Fruit fly (Drosophila melanogaster) whole organism, embryonic: ENCODE data around the gene CG4653.

ENCODE experiments used
- Adf1 ChIP-seq: fragments of 200-800 bp; sonication (Bioruptor generic); IDR thresholded peaks from 2 replicates; pipeline ENCODE4 v1.3.6; 2022; ENCODE audit warnings: missing biosample characterization, missing genetic modification characterization
- Atf-2 ChIP-seq: fragments of 200-800 bp; sonication (Bioruptor generic); optimal IDR thresholded peaks from 2 replicates; lab custom pipeline; 2016; ENCODE audit warnings: missing biosample characterization, missing genetic modification characterization
- BEAF-32 ChIP-seq: fragments of 200-800 bp; sonication (Bioruptor generic); optimal IDR thresholded peaks from 3 replicates; lab custom pipeline; 2017; ENCODE audit warnings: missing biosample characterization, missing genetic modification characterization, mild to moderate bottlenecking, moderate library complexity, missing genetic modification reagents
- CG10565 ChIP-seq: fragments of 200-800 bp; sonication (Bioruptor generic); optimal IDR thresholded peaks from 3 replicates; lab custom pipeline; 2016; ENCODE audit warnings: missing biosample characterization, mild to moderate bottlenecking, missing genetic modification characterization
- CG11696 ChIP-seq: fragments of 200-800 bp; sonication (Bioruptor generic); IDR thresholded peaks from 2 replicates; pipeline ENCODE4 v1.3.6; 2022; ENCODE audit warnings: missing biosample characterization, missing genetic modification characterization
- CG12155 ChIP-seq: fragments of 200-800 bp; sonication (Bioruptor generic); optimal IDR thresholded peaks from 3 replicates; lab custom pipeline; 2016; ENCODE audit warnings: missing biosample characterization, missing genetic modification characterization
- CG12391 ChIP-seq: fragments of 200-800 bp; sonication (Bioruptor generic); optimal IDR thresholded peaks from 3 replicates; lab custom pipeline; 2018; ENCODE audit warnings: missing biosample characterization, mild to moderate bottlenecking, missing genetic modification characterization, moderate library complexity
- CG16813 ChIP-seq: fragments of 200-800 bp; sonication (Bioruptor generic); IDR thresholded peaks from 3 replicates; pipeline ENCODE4 v1.3.6; 2022; ENCODE audit warnings: missing biosample characterization, missing genetic modification characterization; ENCODE audit not compliant: partially characterized antibody
- CG17361 ChIP-seq: fragments of 200-800 bp; sonication (Bioruptor generic); IDR thresholded peaks from 3 replicates; pipeline ENCODE4 v1.3.6; 2022; ENCODE audit warnings: missing biosample characterization, missing genetic modification characterization
- CG17829 ChIP-seq: fragments of 200-800 bp; optimal IDR thresholded peaks from 2 replicates; lab custom pipeline; 2019; ENCODE audit warnings: missing biosample characterization, mild to moderate bottlenecking, missing genetic modification characterization, moderate library complexity
- CG30431 ChIP-seq: fragments of 200-800 bp; sonication (Bioruptor generic); optimal IDR thresholded peaks from 2 replicates; lab custom pipeline; 2017; ENCODE audit warnings: missing biosample characterization, missing genetic modification characterization
- CG34422 ChIP-seq: fragments of 200-800 bp; sonication (Bioruptor generic); IDR thresholded peaks from 3 replicates; pipeline ENCODE4 v1.3.6; 2022; ENCODE audit warnings: missing biosample characterization, missing genetic modification characterization
- CG42726 ChIP-seq: fragments of 200-800 bp; sonication (Bioruptor generic); IDR thresholded peaks from 2 replicates; pipeline ENCODE4 v1.3.6; 2022; ENCODE audit warnings: missing biosample characterization, missing genetic modification characterization; ENCODE audit not compliant: partially characterized antibody
- CG5245 ChIP-seq: fragments of 200-800 bp; sonication (Bioruptor generic); optimal IDR thresholded peaks from 3 replicates; lab custom pipeline; 2016; ENCODE audit warnings: missing biosample characterization, missing genetic modification characterization
- CG7745 ChIP-seq: fragments of 200-800 bp; sonication (Bioruptor generic); optimal IDR thresholded peaks from 2 replicates; lab custom pipeline; 2018; ENCODE audit warnings: missing biosample characterization, mild to moderate bottlenecking, missing genetic modification characterization, moderate library complexity
- Camta ChIP-seq: fragments of 200-800 bp; sonication (Bioruptor generic); optimal IDR thresholded peaks from 2 replicates; lab custom pipeline; 2016; ENCODE audit warnings: missing biosample characterization, missing genetic modification characterization
- Dad ChIP-seq: fragments of 200-800 bp; sonication (Bioruptor generic); optimal IDR thresholded peaks from 3 replicates; lab custom pipeline; 2016; ENCODE audit warnings: missing biosample characterization, missing genetic modification characterization
- Dfd ChIP-seq, 2 experiments: fragments of >200 bp; optimal IDR thresholded peaks; 2 replicates each; lab custom pipeline; 2017; ENCODE audit warnings: missing biosample characterization in 2 of 2, missing genetic modification characterization in 2 of 2
- Drgx ChIP-seq: fragments of 200-800 bp; sonication (Bioruptor generic); IDR thresholded peaks from 2 replicates; pipeline ENCODE4 v1.3.6; 2022; ENCODE audit warnings: missing biosample characterization, missing genetic modification characterization
- E2f1 ChIP-seq: fragments of 200-800 bp; sonication (Bioruptor generic); IDR thresholded peaks from 2 replicates; pipeline ENCODE4 v1.3.6; 2022; ENCODE audit warnings: missing biosample characterization, missing genetic modification characterization
- Elba2 ChIP-seq: fragments of 200-800 bp; sonication (Bioruptor generic); optimal IDR thresholded peaks from 3 replicates; lab custom pipeline; 2016; ENCODE audit warnings: missing biosample characterization, missing genetic modification characterization
- Ets97D ChIP-seq: fragments of 200-800 bp; sonication (Bioruptor generic); optimal IDR thresholded peaks from 3 replicates; lab custom pipeline; 2016; ENCODE audit warnings: missing biosample characterization, missing genetic modification characterization
- Fer1 ChIP-seq: fragments of 200-800 bp; sonication (Bioruptor generic); optimal IDR thresholded peaks from 2 replicates; lab custom pipeline; 2017; ENCODE audit warnings: missing biosample characterization, mild to moderate bottlenecking, missing genetic modification characterization
- H2.0 ChIP-seq: fragments of 200-800 bp; sonication (Bioruptor generic); IDR thresholded peaks from 2 replicates; pipeline ENCODE4 v1.3.6; 2022; ENCODE audit warnings: missing biosample characterization, missing genetic modification characterization
- Lpt ChIP-seq: fragments of >200 bp; optimal IDR thresholded peaks from 2 replicates; lab custom pipeline; 2018; ENCODE audit warnings: missing biosample characterization, missing genetic modification characterization
- Meics ChIP-seq: fragments of 200-800 bp; sonication (Bioruptor generic); optimal IDR thresholded peaks from 2 replicates; lab custom pipeline; 2017; ENCODE audit warnings: missing biosample characterization, mild to moderate bottlenecking, missing genetic modification characterization
- NfI ChIP-seq: fragments of 200-800 bp; sonication (Bioruptor generic); optimal IDR thresholded peaks from 3 replicates; lab custom pipeline; 2018; ENCODE audit warnings: missing biosample characterization, mild to moderate bottlenecking, missing genetic modification characterization, moderate library complexity
- Ptx1 ChIP-seq: fragments of 200-800 bp; sonication (Bioruptor generic); IDR thresholded peaks from 2 replicates; pipeline ENCODE4 v1.3.6; 2022; ENCODE audit warnings: missing biosample characterization, missing genetic modification characterization
- Rfx ChIP-seq: fragments of 200-800 bp; sonication (Bioruptor generic); IDR thresholded peaks from 2 replicates; pipeline ENCODE4 v1.3.6; 2022; ENCODE audit warnings: missing biosample characterization, missing genetic modification characterization
- Scr ChIP-seq: fragments of 200-800 bp; sonication (Bioruptor generic); IDR thresholded peaks from 2 replicates; pipeline ENCODE4 v1.3.6; 2022; ENCODE audit warnings: missing biosample characterization, missing genetic modification characterization; ENCODE audit not compliant: partially characterized antibody
- Six4 ChIP-seq: fragments of 200-800 bp; sonication (Bioruptor generic); optimal IDR thresholded peaks from 2 replicates; lab custom pipeline; 2016; ENCODE audit warnings: missing biosample characterization, missing genetic modification characterization
- Sox100B ChIP-seq: fragments of 200-800 bp; sonication (Bioruptor generic); optimal IDR thresholded peaks from 3 replicates; lab custom pipeline; 2018; ENCODE audit warnings: missing biosample characterization, mild to moderate bottlenecking, missing genetic modification characterization
- Stat92E ChIP-seq, 3 experiments: fragments of >200 bp in 2 of 3; fragments of 200-800 bp in 1 of 3; sonication (Bioruptor generic) in 1 of 3; optimal IDR thresholded peaks; 2 replicates each; lab custom pipeline; 2017 to 2019; ENCODE audit warnings: missing biosample characterization in 3 of 3, missing genetic modification characterization in 3 of 3, mild to moderate bottlenecking in 1 of 3, moderate library complexity in 1 of 3
- Xrp1 ChIP-seq: fragments of 200-800 bp; sonication (Bioruptor generic); IDR thresholded peaks from 2 replicates; pipeline ENCODE4 v1.3.6; 2022; ENCODE audit warnings: missing biosample characterization, missing genetic modification characterization
- cas ChIP-seq: fragments of 200-800 bp; sonication (Bioruptor generic); IDR thresholded peaks from 2 replicates; pipeline ENCODE4 v1.3.6; 2022; ENCODE audit warnings: missing biosample characterization, missing genetic modification characterization
- crp ChIP-seq, 2 experiments: fragments of 200-800 bp; sonication (Bioruptor generic); optimal IDR thresholded peaks; 2 replicates in 1 of 2; 3 replicates in 1 of 2; lab custom pipeline; 2017; ENCODE audit warnings: missing biosample characterization in 2 of 2, missing genetic modification characterization in 2 of 2, mild to moderate bottlenecking in 1 of 2, moderate library complexity in 1 of 2
- danr ChIP-seq: fragments of 200-800 bp; sonication (Bioruptor generic); IDR thresholded peaks from 2 replicates; pipeline ENCODE4 v1.3.6; 2022; ENCODE audit warnings: missing biosample characterization, missing genetic modification characterization
- gsb ChIP-seq: fragments of 200-800 bp; sonication (Bioruptor generic); IDR thresholded peaks from 2 replicates; pipeline ENCODE4 v1.3.6; 2022; ENCODE audit warnings: missing biosample characterization, missing genetic modification characterization
- ind ChIP-seq: fragments of 200-800 bp; sonication (Bioruptor generic); optimal IDR thresholded peaks from 3 replicates; lab custom pipeline; 2016; ENCODE audit warnings: missing biosample characterization, missing genetic modification characterization
- maf-S ChIP-seq: fragments of 200-800 bp; sonication (Bioruptor generic); optimal IDR thresholded peaks from 2 replicates; lab custom pipeline; 2016; ENCODE audit warnings: missing biosample characterization, missing genetic modification characterization
- nau ChIP-seq: fragments of 200-800 bp; sonication (Bioruptor generic); optimal IDR thresholded peaks from 3 replicates; lab custom pipeline; 2017; ENCODE audit warnings: missing biosample characterization, mild to moderate bottlenecking, missing genetic modification characterization, missing genetic modification reagents
- p53 ChIP-seq: fragments of 200-800 bp; sonication (Bioruptor generic); optimal IDR thresholded peaks from 2 replicates; lab custom pipeline; 2016; ENCODE audit warnings: missing biosample characterization, missing genetic modification characterization
- peb ChIP-seq: fragments of 200-800 bp; sonication (Bioruptor generic); IDR thresholded peaks from 2 replicates; pipeline ENCODE4 v1.3.6; 2022; ENCODE audit warnings: missing biosample characterization, missing genetic modification characterization
- salm ChIP-seq: fragments of 200-800 bp; sonication (Bioruptor generic); optimal IDR thresholded peaks from 2 replicates; lab custom pipeline; 2018; ENCODE audit warnings: missing biosample characterization, mild to moderate bottlenecking, missing genetic modification characterization
- seq ChIP-seq: fragments of 200-800 bp; sonication (Bioruptor generic); IDR thresholded peaks from 2 replicates; pipeline ENCODE4 v1.3.6; 2022; ENCODE audit warnings: missing biosample characterization, missing genetic modification characterization
- slou ChIP-seq: fragments of 200-800 bp; sonication (Bioruptor generic); optimal IDR thresholded peaks from 3 replicates; lab custom pipeline; 2016; ENCODE audit warnings: missing biosample characterization, missing genetic modification characterization
- sna ChIP-seq: fragments of 200-800 bp; sonication (Bioruptor generic); IDR thresholded peaks from 2 replicates; pipeline ENCODE4 v1.3.6; 2022; ENCODE audit warnings: missing biosample characterization, missing genetic modification characterization; ENCODE audit not compliant: partially characterized antibody
- tna ChIP-seq: fragments of 200-800 bp; sonication (Bioruptor generic); IDR thresholded peaks from 2 replicates; pipeline ENCODE4 v1.3.6; 2022; ENCODE audit warnings: missing biosample characterization, missing genetic modification characterization; ENCODE audit not compliant: partially characterized antibody
- zf30C ChIP-seq: fragments of 200-800 bp; sonication (Bioruptor generic); optimal IDR thresholded peaks from 3 replicates; lab custom pipeline; 2018; ENCODE audit warnings: missing biosample characterization, mild to moderate bottlenecking, missing genetic modification characterization

CG4653 gene

dm6 chrX:16750712-16751578 lies 47.1 kb downstream of the CG4653 start (continued):
- TF ChIP-seq Stat92E (GFP tag; optimal IDR thresholded peaks at IDR 0.05; lab: Kevin White, UChicago) (no peak), Camta (GFP tag; lab: Kevin White, UChicago) (peak; percentile 22), Ets97D (GFP tag; lab: Kevin White, UChicago) (no peak), salm (tag; lab: Kevin White, UChicago) (peak; percentile 44), CG5245 (GFP tag; lab: Kevin White, UChicago) (no peak), maf-S (GFP tag; lab: Kevin White, UChicago) (no peak), ind (GFP tag; lab: Kevin White, UChicago) (peak; percentile 36), Xrp1 (GFP tag; lab: Robert Waterston, UW) (peak; percentile 67), sna (GFP tag; lab: Robert Waterston, UW) (no peak), cas (GFP tag; lab: Robert Waterston, UW) (no peak), Dfd (GFP tag; optimal IDR thresholded peaks at IDR 0.05; lab: Kevin White, UChicago) (no peak), CG17361 (GFP tag; lab: Robert Waterston, UW) (peak; percentile 79), Atf-2 (no peak), CG12391 (tag; lab: Kevin White, UChicago) (peak; percentile 84), Lpt (no peak), CG12155 (peak; percentile 22), CG34422 (GFP tag; lab: Robert Waterston, UW) (no peak), CG30431 (GFP tag; lab: Kevin White, UChicago) (peak; percentile 54), Six4 (GFP tag; lab: Kevin White, UChicago) (peak; percentile 48), Fer1 (peak; percentile 81), CG10565 (GFP tag; lab: Kevin White, UChicago) (no peak), BEAF-32 (GFP tag; lab: Kevin White, UChicago) (no peak), Scr (GFP tag; lab: Robert Waterston, UW) (no peak), Rfx (GFP tag; lab: Robert Waterston, UW) (peak; percentile 70), Elba2 (no peak), slou (GFP tag; lab: Kevin White, UChicago) (peak; percentile 18), seq (GFP tag; lab: Robert Waterston, UW) (peak; percentile 68), tna (no peak), Drgx (GFP tag; lab: Robert Waterston, UW) (peak; percentile 86), crp (GFP tag; optimal IDR thresholded peaks at IDR 0.05; lab: Kevin White, UChicago) (peak in 1 of 2 experiments; percentile 4), danr (GFP tag; lab: Robert Waterston, UW) (no peak; the same call in 1 of the 2 replicates), nau (GFP tag; lab: Kevin White, UChicago) (peak; percentile 52), Dad (GFP tag; lab: Kevin White, UChicago) (no peak), CG17829 (tag; lab: Kevin White, UChicago) (peak; percentile 87), gsb (GFP tag; lab: Robert Waterston, UW) (no peak), NfI (GFP tag; lab: Kevin White, UChicago) (peak; percentile 69), CG16813 (GFP tag; lab: Robert Waterston, UW) (no peak), Adf1 (no peak), p53 (no peak), CG42726 (no peak), Sox100B (GFP tag; lab: Kevin White, UChicago) (peak; percentile 81), CG7745 (no peak), E2f1 (GFP tag; lab: Robert Waterston, UW) (peak; percentile 55), peb (GFP tag; lab: Robert Waterston, UW) (0 out of 2 replicates have a peak, but pooled peaks have one; percentile 19), Ptx1 (GFP tag; lab: Robert Waterston, UW) (peak; percentile 61), CG11696 (GFP tag; lab: Robert Waterston, UW) (peak; percentile 15; the same call in 1 of the 2 replicates), zf30C (GFP tag; lab: Kevin White, UChicago) (no peak), H2.0 (GFP tag; lab: Robert Waterston, UW) (peak; percentile 60; the same call in 1 of the 2 replicates), Meics (peak; percentile 74)
